Fruit fly (Drosophila melanogaster): ENCODE data around the gene Gtpx.

The Gtpx gene

DNA sequence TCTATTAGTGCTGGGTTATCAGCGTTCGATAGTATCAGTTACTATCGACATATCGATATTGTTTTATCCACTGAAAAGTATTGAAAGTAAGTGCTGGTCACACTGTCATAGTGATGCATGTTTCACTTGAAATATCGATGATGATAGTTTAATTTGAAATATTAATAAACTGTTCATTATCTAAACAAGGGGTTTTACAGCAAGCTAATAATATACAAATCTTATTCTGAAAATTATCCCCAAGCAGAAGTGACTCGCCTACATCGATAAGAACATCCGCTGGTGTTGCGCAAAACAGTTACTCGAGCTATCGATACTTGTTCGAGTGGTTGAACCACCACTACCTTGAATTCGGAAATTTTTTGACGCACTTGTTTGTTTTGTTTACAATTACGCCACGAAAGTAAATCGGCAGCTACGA, 6.8 kb upstream of the Gtpx start, which contains the start of the genes PIG-C, CG12016 and Dpm2 (continued):
- TF ChIP-seq CG6813 (GFP tag; optimal IDR thresholded peaks at IDR 0.05) (no peak), hbn (GFP tag; IDR thresholded peaks at IDR 0.05; ENCODE audit: partially characterized antibody) (peak; percentile 95), sim (GFP tag; IDR thresholded peaks at IDR 0.05) (no peak), CG18476 (GFP tag; optimal IDR thresholded peaks at IDR 0.05) (peak; percentile 58), CG11247 (GFP tag; IDR thresholded peaks at IDR 0.05) (peak; percentile 70), CG11456 (GFP tag; IDR thresholded peaks at IDR 0.05) (peak; percentile 76; the same call in 2 of the 3 replicates), CG30020 (tag; optimal IDR thresholded peaks at IDR 0.05) (peak; percentile 62), sens-2 (GFP tag; IDR thresholded peaks at IDR 0.05) (0 out of 2 replicates have a peak, but pooled peaks have one; percentile 11), seq (GFP tag; IDR thresholded peaks at IDR 0.05) (no peak), B-H1 (GFP tag; IDR thresholded peaks at IDR 0.05) (peak; percentile 38; the same call in 1 of the 3 replicates), CG14965 (GFP tag; optimal IDR thresholded peaks at IDR 0.05; ENCODE audit: borderline replicate concordance) (no peak), D (optimal IDR thresholded peaks at IDR 0.05) (no peak), D (GFP tag; optimal IDR thresholded peaks at IDR 0.05) (peak; percentile 39), repo (GFP tag; optimal IDR thresholded peaks at IDR 0.05) (peak; percentile 52), salm (tag; optimal IDR thresholded peaks at IDR 0.05) (peak; percentile 2), CG9932 (GFP tag; IDR thresholded peaks at IDR 0.05) (peak; percentile 92), CG3407 (GFP tag; optimal IDR thresholded peaks at IDR 0.05) (peak; percentile 16), CG3995 (GFP tag; optimal IDR thresholded peaks at IDR 0.05) (peak; percentile 94), CG8290 (GFP tag; optimal IDR thresholded peaks at IDR 0.05) (peak; percentile 68), CG8290 (tag; optimal IDR thresholded peaks at IDR 0.05) (no peak), CG14014 (GFP tag; IDR thresholded peaks at IDR 0.05) (peak; percentile 50; the same call in 1 of the 2 replicates), Ssrp (tag; optimal IDR thresholded peaks at IDR 0.05) (peak; percentile 64), CG32532 (GFP tag; IDR thresholded peaks at IDR 0.05) (peak; percentile 73), CG2199 (GFP tag; IDR thresholded peaks at IDR 0.05) (no peak), cas (GFP tag; IDR thresholded peaks at IDR 0.05) (peak; percentile 53; the same call in 1 of the 2 replicates), MTF-1 (GFP tag; optimal IDR thresholded peaks at IDR 0.05; ENCODE audit: borderline replicate concordance) (peak; percentile 6), vnd (GFP tag; IDR thresholded peaks at IDR 0.05; ENCODE audit: partially characterized antibody) (peak; percentile 96), Stat92E (GFP tag; optimal IDR thresholded peaks at IDR 0.05) (no peak), ttk (GFP tag; IDR thresholded peaks at IDR 0.05) (peak; percentile 55; the same call in 1 of the 2 replicates), dpn (GFP tag; optimal IDR thresholded peaks at IDR 0.05) (peak; percentile 76 to 82), Usf (GFP tag; optimal IDR thresholded peaks at IDR 0.05) (peak; percentile 56), CG4617 (GFP tag; optimal IDR thresholded peaks at IDR 0.05; ENCODE audit: borderline replicate concordance) (peak; percentile 85), CG7745 (tag; optimal IDR thresholded peaks at IDR 0.05) (no peak), klu (GFP tag; IDR thresholded peaks at IDR 0.05) (peak; percentile 54; the same call in 1 of the 2 replicates), Optix (GFP tag; IDR thresholded peaks at IDR 0.05) (no peak), CG17361 (GFP tag; IDR thresholded peaks at IDR 0.05) (peak; percentile 79), CG2129 (GFP tag; IDR thresholded peaks at IDR 0.05; ENCODE audit: partially characterized antibody) (peak; percentile 95), onecut (GFP tag; IDR thresholded peaks at IDR 0.05) (0 out of 2 replicates have a peak, but pooled peaks have one; percentile 7), B-H2 (GFP tag; optimal IDR thresholded peaks at IDR 0.05) (peak; percentile 78), CG7357 (GFP tag; IDR thresholded peaks at IDR 0.05) (peak; percentile 54; the same call in 1 of the 3 replicates), eve (GFP tag; optimal IDR thresholded peaks at IDR 0.05) (no peak), odd (GFP tag; optimal IDR thresholded peaks at IDR 0.05) (no peak), CG7987 (GFP tag; optimal IDR thresholded peaks at IDR 0.05) (peak; percentile 23), so (GFP tag; IDR thresholded peaks at IDR 0.05) (no peak), corto (GFP tag; optimal IDR thresholded peaks at IDR 0.05) (peak; percentile 50), CG12659 (GFP tag; optimal IDR thresholded peaks at IDR 0.05) (peak; percentile 86), CG10267 (tag; optimal IDR thresholded peaks at IDR 0.05) (peak; percentile 75), ERR (GFP tag; optimal IDR thresholded peaks at IDR 0.05) (peak; percentile 36), Doc2 (GFP tag; IDR thresholded peaks at IDR 0.05) (no peak), YL-1 (GFP tag; optimal IDR thresholded peaks at IDR 0.05) (peak; percentile 38), rib (GFP tag; IDR thresholded peaks at IDR 0.05) (no peak)
